Worm (Caenorhabditis elegans) whole organism, early embryonic: ENCODE data around the gene Y39A3A.2.

Experiments used
- B0310.2 ChIP-seq: sonication (generic microtip); optimal IDR thresholded peaks from 2 replicates; lab custom pipeline; 2016; ENCODE audit warnings: mild to moderate bottlenecking, missing genetic modification characterization, missing compliant biosample characterization
- F13C5.2 ChIP-seq: sonication (generic microtip); optimal IDR thresholded peaks from 2 replicates; lab custom pipeline; 2017; ENCODE audit warnings: mild to moderate bottlenecking, missing genetic modification characterization, inconsistent platforms, missing compliant biosample characterization
- ama-1 ChIP-seq: fragments of 150-350 bp; optimal IDR thresholded peaks from 2 replicates; lab custom pipeline; 2014
- ceh-13 ChIP-seq: fragments of 200-800 bp; sonication (Bioruptor generic); optimal IDR thresholded peaks from 2 replicates; lab custom pipeline; 2018; ENCODE audit warnings: mild to moderate bottlenecking, missing genetic modification characterization, missing compliant biosample characterization
- ets-7 ChIP-seq: sonication (generic microtip); optimal IDR thresholded peaks from 2 replicates; lab custom pipeline; 2016; ENCODE audit warnings: missing genotype, missing genetic modification characterization, missing compliant biosample characterization
- flt-1 ChIP-seq: fragments of 200-800 bp; sonication (Bioruptor generic); IDR thresholded peaks from 2 replicates; pipeline ENCODE4 v1.3.6; 2022; ENCODE audit warnings: missing genetic modification characterization, missing compliant biosample characterization
- hmbx-1 ChIP-seq: sonication (generic microtip); optimal IDR thresholded peaks from 2 replicates; lab custom pipeline; 2016; ENCODE audit warnings: mild to moderate bottlenecking, missing genetic modification characterization, missing compliant biosample characterization
- hmg-4 ChIP-seq: fragments of 200-800 bp; sonication (Bioruptor generic); optimal IDR thresholded peaks from 2 replicates; lab custom pipeline; 2018; ENCODE audit warnings: mild to moderate bottlenecking, missing genetic modification characterization, missing compliant biosample characterization
- hnd-1 ChIP-seq: sonication (generic microtip); optimal IDR thresholded peaks from 2 replicates; lab custom pipeline; 2016; ENCODE audit warnings: missing genetic modification characterization, missing compliant biosample characterization
- scrt-1 ChIP-seq: fragments of 200-800 bp; sonication (Bioruptor generic); IDR thresholded peaks from 2 replicates; pipeline ENCODE4 v1.3.6; 2022; ENCODE audit warnings: missing genetic modification characterization, missing compliant biosample characterization
- tbx-11 ChIP-seq: fragments of 200-800 bp; sonication (Bioruptor generic); IDR thresholded peaks from 2 replicates; pipeline ENCODE4 v1.3.6; 2022; ENCODE audit warnings: missing genetic modification characterization, missing compliant biosample characterization
- tra-4 ChIP-seq: sonication (generic microtip); optimal IDR thresholded peaks from 2 replicates; lab custom pipeline; 2017; ENCODE audit warnings: missing genetic modification characterization, missing compliant biosample characterization

DNA sequence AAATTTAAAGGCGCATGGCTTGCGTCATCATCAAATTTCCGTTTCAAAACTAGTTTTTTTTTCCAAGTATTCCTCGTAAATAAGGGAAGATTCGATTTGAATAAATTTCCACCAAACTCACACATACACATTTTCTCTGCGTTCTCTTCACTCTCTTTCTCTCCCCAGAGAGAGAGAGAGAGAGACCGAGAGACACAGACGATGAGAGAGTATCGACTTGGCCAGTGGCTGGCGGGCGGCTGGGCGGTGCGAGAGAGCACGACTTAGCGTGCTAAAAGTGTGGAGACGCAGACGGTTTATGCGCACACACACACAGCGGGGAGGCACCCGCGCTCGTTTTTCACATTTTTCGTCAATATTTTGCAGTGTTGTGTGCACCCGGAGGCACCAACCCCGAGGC, 43.4 kb upstream of the Y39A3A.2 start:
- TF ChIP-seq hmg-4 (GFP tag; lab: Kevin White, UChicago) (peak; percentile 31), hnd-1 (tag; lab: Kevin White, UChicago) (no peak), B0310.2 (tag; lab: Kevin White, UChicago) (no peak), F13C5.2 (tag; lab: Kevin White, UChicago) (peak; percentile 56), ama-1 (lab: Kevin White, UChicago) (no peak), flt-1 (GFP tag; lab: Robert Waterston, UW) (no peak), tbx-11 (GFP tag; lab: Robert Waterston, UW) (no peak), tra-4 (no peak), ets-7 (tag; lab: Kevin White, UChicago) (no peak), hmbx-1 (tag; lab: Kevin White, UChicago) (no peak), scrt-1 (GFP tag; lab: Robert Waterston, UW) (no peak), ceh-13 (no peak)
